Fruit fly (Drosophila melanogaster): Measurements from ENCODE around the gene CG13063.

The CG13063 gene

dm6 chr3L:16338703-16339102, 32.3 kb downstream of the CG13063 start, which contains the start of gene CG4998:
Gene CG4998, plus strand, starts transcription at chr3L:16339003.
- TF ChIP-seq CTCF (optimal IDR thresholded peaks at IDR 0.05) (no peak), CG8478 (optimal IDR thresholded peaks at IDR 0.05) (no peak)

dm6 chr3L:16339463-16339862, 33.1 kb downstream of the CG13063 start:
- TF ChIP-seq CG8478 (optimal IDR thresholded peaks at IDR 0.05) = no peak

dm6 chr3L:16339873-16340272, 33.5 kb downstream of the CG13063 start:
- TF ChIP-seq CTCF (optimal IDR thresholded peaks at IDR 0.05) (no peak), CG8478 (optimal IDR thresholded peaks at IDR 0.05) (no peak)

DNA sequence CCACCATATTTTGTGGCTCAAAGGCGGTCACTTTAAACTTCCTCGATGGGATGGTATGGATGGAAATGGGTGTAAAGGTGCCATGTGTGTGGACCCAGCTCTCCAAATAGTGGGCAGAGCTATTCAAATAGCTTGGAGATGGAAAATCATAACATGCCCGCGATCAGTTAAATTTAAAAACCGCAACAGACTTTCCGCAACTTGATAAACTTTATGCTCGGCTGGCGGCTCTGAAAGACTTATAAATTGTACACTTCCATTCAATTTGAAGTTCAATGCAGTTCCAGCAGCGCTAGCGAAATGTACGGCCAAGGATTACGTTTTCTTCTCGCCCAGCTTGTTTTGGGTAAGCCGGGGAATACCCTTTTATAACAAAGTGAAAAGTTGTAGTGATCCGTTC, 39.6 kb downstream of the CG13063 start, which contains the start of gene CG33257:
TSS of gene CG33257 (plus strand) at position 301 of the 400 bp plus-strand sequence.
- no peak for TF ChIP-seq CG8478 (optimal IDR thresholded peaks at IDR 0.05)
- TF ChIP-seq CTCF (optimal IDR thresholded peaks at IDR 0.05) = no peak

dm6 chr3L:16347914-16348313, 41.5 kb downstream of the CG13063 start, which contains the start of gene mRpS34:
Gene mRpS34, plus strand, starts transcription at chr3L:16348074.
- no peak for TF ChIP-seq CG8478 (optimal IDR thresholded peaks at IDR 0.05)
- no peak for TF ChIP-seq CTCF (optimal IDR thresholded peaks at IDR 0.05)

DNA sequence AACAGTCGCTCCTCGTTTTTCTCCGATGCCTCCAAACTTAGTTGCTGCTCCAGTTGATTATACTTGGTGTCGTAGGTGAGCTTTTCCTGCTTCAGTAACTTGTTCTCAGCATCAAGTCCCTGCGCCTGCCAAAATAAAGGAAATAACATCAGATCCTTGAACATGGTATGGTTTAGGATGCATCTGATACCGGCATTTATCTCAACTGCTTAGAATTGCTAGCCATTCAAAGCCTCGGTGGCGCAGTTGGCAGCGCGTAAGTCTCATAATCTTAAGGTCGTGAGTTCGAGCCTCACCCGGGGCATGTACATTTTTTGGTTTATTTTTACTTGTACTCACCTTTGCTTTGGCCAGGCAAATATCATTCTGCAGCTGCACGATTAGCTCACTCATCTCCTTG, 43.3 kb downstream of the CG13063 start:
- TF ChIP-seq CTCF (optimal IDR thresholded peaks at IDR 0.05) (no peak), CG8478 (optimal IDR thresholded peaks at IDR 0.05) (no peak)

- TF ChIP-seq CTCF (optimal IDR thresholded peaks at IDR 0.05) = no peak
- no peak for TF ChIP-seq CG8478 (optimal IDR thresholded peaks at IDR 0.05)
Measured at dm6 chr3L:16351770-16352429, 45.5 kb downstream of the CG13063 start, which contains the start of the genes Golgin104 and Tcs3. Gene Golgin104, minus strand, starts transcription at chr3L:16351951. Gene Tcs3, plus strand, starts transcription at chr3L:16351991.

DNA sequence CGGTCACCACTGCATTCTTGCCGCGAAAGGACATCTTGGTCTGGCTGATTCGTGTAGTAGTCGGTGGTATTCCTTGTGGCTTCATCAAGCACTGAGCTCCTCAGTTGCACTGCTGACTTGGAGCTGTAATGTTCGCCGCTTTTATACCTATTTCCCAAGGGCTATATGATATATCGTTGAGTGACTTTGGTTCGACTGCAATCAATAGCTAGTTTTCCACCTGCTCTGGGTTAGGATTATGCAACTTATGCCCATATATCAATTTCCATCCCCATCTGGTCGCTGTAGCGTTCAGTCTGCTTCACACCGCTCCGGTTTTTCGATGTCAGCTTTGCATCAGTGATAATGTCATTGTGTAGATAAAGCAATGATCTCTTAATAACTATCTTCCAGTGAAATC, 47.8 kb downstream of the CG13063 start, which contains the start of gene Pdh:
TSS of gene Pdh (minus strand) at position 101 of the 400 bp plus-strand sequence.
- TF ChIP-seq CTCF (optimal IDR thresholded peaks at IDR 0.05) = no peak

- TF ChIP-seq CTCF (optimal IDR thresholded peaks at IDR 0.05) = no peak
- no peak for TF ChIP-seq CG8478 (optimal IDR thresholded peaks at IDR 0.05)
Measured at dm6 chr3L:16356171-16356765, 49.9 kb downstream of the CG13063 start.

Measured in S2 (cell line).